Worm (Caenorhabditis elegans) whole organism, young adult: ENCODE results near the gene srv-17.

Experiments used
- B0035.1 ChIP-seq: sonication (generic microtip); optimal IDR thresholded peaks from 2 replicates; lab custom pipeline; 2016; ENCODE audit warnings: missing genetic modification characterization, mild to moderate bottlenecking, missing compliant biosample characterization, missing genotype, missing genetic modification reagents
- D2030.7 ChIP-seq: fragments of 200-800 bp; sonication (Bioruptor generic); IDR thresholded peaks from 2 replicates; pipeline ENCODE4 v1.3.6; 2022; ENCODE audit warnings: missing genetic modification reagents, missing genetic modification characterization, missing compliant biosample characterization
- F23B12.7 ChIP-seq: sonication (generic microtip); optimal IDR thresholded peaks from 2 replicates; lab custom pipeline; 2017; ENCODE audit warnings: missing genetic modification characterization, mild to moderate bottlenecking, missing compliant biosample characterization, antibody characterized with exemption, moderate library complexity; ENCODE audit not compliant: insufficient read depth
- F52B5.7 ChIP-seq: sonication (generic microtip); optimal IDR thresholded peaks from 2 replicates; lab custom pipeline; 2016; ENCODE audit warnings: mild to moderate bottlenecking, missing genetic modification characterization, missing compliant biosample characterization
- F55B11.4 ChIP-seq: sonication (generic microtip); optimal IDR thresholded peaks from 2 replicates; lab custom pipeline; 2016; ENCODE audit warnings: missing compliant biosample characterization, missing genetic modification characterization, borderline replicate concordance; ENCODE audit not compliant: insufficient read depth
- K11D2.4 ChIP-seq: fragments of 200-800 bp; sonication (Bioruptor generic); IDR thresholded peaks from 2 replicates; pipeline ENCODE4 v1.3.6; 2022; ENCODE audit warnings: missing genetic modification reagents, missing genetic modification characterization, missing compliant biosample characterization
- Y53F4B.3 ChIP-seq: fragments of 200-800 bp; sonication (Bioruptor generic); IDR thresholded peaks from 2 replicates; pipeline ENCODE4 v1.3.6; 2022; ENCODE audit warnings: missing genetic modification reagents, missing genetic modification characterization, missing compliant biosample characterization
- Y95B8A.8 ChIP-seq: fragments of 200-800 bp; sonication (Bioruptor generic); IDR thresholded peaks from 2 replicates; pipeline ENCODE4 v1.3.6; 2022; ENCODE audit warnings: missing genetic modification reagents, missing genetic modification characterization, missing compliant biosample characterization
- ama-1 ChIP-seq, 3 experiments: fragments of 150-350 bp in 1 of 3; sonication (generic microtip) in 2 of 3; optimal IDR thresholded peaks; 2 replicates each; lab custom pipeline; 2014 to 2018; ENCODE audit warnings: missing biosample characterization in 2 of 3, missing genetic modification characterization in 2 of 3, missing genetic modification reagents in 2 of 3
- atf-7 ChIP-seq: sonication (generic microtip); optimal IDR thresholded peaks from 2 replicates; lab custom pipeline; 2017; ENCODE audit warnings: mild to moderate bottlenecking, missing genetic modification characterization, missing compliant biosample characterization
- ccch-3 ChIP-seq: fragments of 200-800 bp; sonication (Bioruptor generic); optimal IDR thresholded peaks from 2 replicates; lab custom pipeline; 2018; ENCODE audit warnings: mild to moderate bottlenecking, missing genetic modification characterization, missing compliant biosample characterization
- cebp-1 ChIP-seq, 2 experiments: fragments of 200-800 bp in 1 of 2; sonication (Bioruptor generic) in 1 of 2; sonication (generic microtip) in 1 of 2; IDR thresholded peaks in 1 of 2; optimal IDR thresholded peaks in 1 of 2; 2 replicates each; pipeline versions ENCODE4 v1.3.6 to Lab custom; 2017 to 2022; ENCODE audit warnings: missing compliant biosample characterization in 2 of 2, missing genetic modification characterization in 2 of 2, mild to moderate bottlenecking in 1 of 2, missing genetic modification reagents in 1 of 2, moderate library complexity in 1 of 2
- ceh-27 ChIP-seq: fragments of 200-800 bp; sonication (Bioruptor generic); optimal IDR thresholded peaks from 2 replicates; lab custom pipeline; 2018; ENCODE audit warnings: mild to moderate bottlenecking, missing genetic modification characterization, moderate library complexity, missing compliant biosample characterization
- ceh-40 ChIP-seq: fragments of 200-800 bp; sonication (Bioruptor generic); IDR thresholded peaks from 2 replicates; pipeline ENCODE4 v1.3.6; 2022; ENCODE audit warnings: missing genetic modification characterization, missing compliant biosample characterization
- ceh-79 ChIP-seq: sonication (generic microtip); optimal IDR thresholded peaks from 2 replicates; lab custom pipeline; 2017; ENCODE audit warnings: mild to moderate bottlenecking, missing genetic modification characterization, missing compliant biosample characterization
- dox-1 ChIP-seq: fragments of 200-800 bp; sonication (Bioruptor generic); IDR thresholded peaks from 2 replicates; pipeline ENCODE4 v1.3.6; 2022; ENCODE audit warnings: missing genetic modification reagents, missing genetic modification characterization, missing compliant biosample characterization
- dpl-1 ChIP-seq: fragments of 150-350 bp; optimal IDR thresholded peaks from 2 replicates; lab custom pipeline; 2014; ENCODE audit warnings: missing biosample characterization, missing genetic modification reagents, missing genetic modification characterization
- ekl-4 ChIP-seq: fragments of 200-800 bp; sonication (Bioruptor generic); IDR thresholded peaks from 2 replicates; pipeline ENCODE4 v1.3.6; 2022; ENCODE audit warnings: missing genetic modification reagents, missing genetic modification characterization, missing compliant biosample characterization
- fkh-3 ChIP-seq: sonication (generic microtip); optimal IDR thresholded peaks from 2 replicates; lab custom pipeline; 2016; ENCODE audit warnings: mild to moderate bottlenecking, missing genetic modification characterization, missing compliant biosample characterization
- hlh-12 ChIP-seq: sonication (generic microtip); optimal IDR thresholded peaks from 2 replicates; lab custom pipeline; 2016; ENCODE audit warnings: missing genetic modification characterization, missing compliant biosample characterization
- hlh-26 ChIP-seq: fragments of 200-800 bp; sonication (Bioruptor generic); conservative IDR thresholded peaks from 2 replicates; pipeline ENCODE4 v1.3.6; 2022; ENCODE audit warnings: missing genetic modification reagents, missing genetic modification characterization, missing compliant biosample characterization
- hsf-1 ChIP-seq: fragments of 200-800 bp; sonication (Bioruptor generic); IDR thresholded peaks from 2 replicates; pipeline ENCODE4 v1.3.6; 2022; ENCODE audit warnings: missing genetic modification reagents, missing genetic modification characterization, missing compliant biosample characterization
- lin-26 ChIP-seq: fragments of 200-800 bp; sonication (Bioruptor generic); IDR thresholded peaks from 2 replicates; pipeline ENCODE4 v1.3.6; 2022; ENCODE audit warnings: missing genetic modification reagents, missing genetic modification characterization, missing compliant biosample characterization
- lin-35 ChIP-seq, 3 experiments: fragments of 150-350 bp in 2 of 3; sonication (generic microtip) in 1 of 3; optimal IDR thresholded peaks; 2 replicates each; lab custom pipeline; 2014 to 2018; ENCODE audit warnings: missing biosample characterization in 3 of 3, missing genetic modification characterization in 3 of 3, missing genetic modification reagents in 3 of 3
- lin-40 ChIP-seq: sonication (generic microtip); optimal IDR thresholded peaks from 2 replicates; lab custom pipeline; 2016; ENCODE audit warnings: missing genetic modification characterization, mild to moderate bottlenecking, missing compliant biosample characterization, missing genotype, missing genetic modification reagents
- lin-54 ChIP-seq: fragments of 200-800 bp; sonication (Bioruptor generic); optimal IDR thresholded peaks from 2 replicates; lab custom pipeline; 2018; ENCODE audit warnings: mild to moderate bottlenecking, missing genetic modification characterization, missing compliant biosample characterization
- madf-10 ChIP-seq: sonication (generic microtip); optimal IDR thresholded peaks from 2 replicates; lab custom pipeline; 2016; ENCODE audit warnings: mild to moderate bottlenecking, missing genetic modification characterization, missing compliant biosample characterization
- nfya-2 ChIP-seq: fragments of 200-800 bp; sonication (Bioruptor generic); IDR thresholded peaks from 2 replicates; pipeline ENCODE4 v1.3.6; 2022; ENCODE audit warnings: missing genetic modification reagents, missing genetic modification characterization, missing compliant biosample characterization
- nfyb-1 ChIP-seq: fragments of 200-800 bp; sonication (Bioruptor generic); IDR thresholded peaks from 2 replicates; pipeline ENCODE4 v1.3.6; 2022; ENCODE audit warnings: missing genetic modification reagents, missing genetic modification characterization, missing compliant biosample characterization
- nhr-120 ChIP-seq: fragments of 200-800 bp; sonication (Bioruptor generic); IDR thresholded peaks from 2 replicates; pipeline ENCODE4 v1.3.6; 2022; ENCODE audit warnings: missing genetic modification characterization, missing compliant biosample characterization
- nhr-90 ChIP-seq: sonication (generic microtip); optimal IDR thresholded peaks from 2 replicates; lab custom pipeline; 2016; ENCODE audit warnings: missing genotype, mild to moderate bottlenecking, missing genetic modification characterization, missing compliant biosample characterization
- pbrm-1 ChIP-seq: fragments of 200-800 bp; sonication (Bioruptor generic); IDR thresholded peaks from 2 replicates; pipeline ENCODE4 v1.3.6; 2022; ENCODE audit warnings: missing genetic modification reagents, missing genetic modification characterization, missing compliant biosample characterization
- pha-4 ChIP-seq: fragments of 150-350 bp; sonication (generic microtip); optimal IDR thresholded peaks from 2 replicates; lab custom pipeline; 2014; ENCODE audit warnings: missing biosample characterization, missing genetic modification reagents, missing genetic modification characterization
- rec-8 ChIP-seq, 2 experiments: sonication (generic microtip); optimal IDR thresholded peaks; 2 replicates each; lab custom pipeline; 2016; ENCODE audit warnings: mild to moderate bottlenecking in 2 of 2, missing genetic modification characterization in 2 of 2, missing genetic modification reagents in 2 of 2, missing genotype in 2 of 2, missing biosample characterization in 1 of 2, missing compliant biosample characterization in 1 of 2, moderate library complexity in 1 of 2
- sptf-2 ChIP-seq: fragments of 200-800 bp; sonication (Bioruptor generic); optimal IDR thresholded peaks from 2 replicates; lab custom pipeline; 2018; ENCODE audit warnings: mild to moderate bottlenecking, missing genetic modification characterization, missing compliant biosample characterization
- tbp1 ChIP-seq: fragments of 200-800 bp; sonication (Bioruptor generic); optimal IDR thresholded peaks from 2 replicates; lab custom pipeline; 2018; ENCODE audit warnings: mild to moderate bottlenecking, missing genetic modification characterization, missing compliant biosample characterization
- tbx-9 ChIP-seq: sonication (generic microtip); optimal IDR thresholded peaks from 2 replicates; lab custom pipeline; 2016; ENCODE audit warnings: borderline replicate concordance, missing genetic modification characterization, inconsistent platforms, missing compliant biosample characterization
- tlf-1 ChIP-seq: fragments of 200-800 bp; sonication (Bioruptor generic); optimal IDR thresholded peaks from 2 replicates; lab custom pipeline; 2018; ENCODE audit warnings: mild to moderate bottlenecking, missing genetic modification characterization, missing compliant biosample characterization
- unc-62 ChIP-seq: fragments of 150-350 bp; optimal IDR thresholded peaks from 2 replicates; lab custom pipeline; 2014; ENCODE audit warnings: missing biosample characterization, missing genetic modification reagents, missing genetic modification characterization
- ztf-25 ChIP-seq: fragments of 200-800 bp; sonication (Bioruptor generic); IDR thresholded peaks from 2 replicates; pipeline ENCODE4 v1.3.6; 2022; ENCODE audit warnings: missing genetic modification reagents, missing genetic modification characterization, missing compliant biosample characterization

The srv-17 gene

DNA sequence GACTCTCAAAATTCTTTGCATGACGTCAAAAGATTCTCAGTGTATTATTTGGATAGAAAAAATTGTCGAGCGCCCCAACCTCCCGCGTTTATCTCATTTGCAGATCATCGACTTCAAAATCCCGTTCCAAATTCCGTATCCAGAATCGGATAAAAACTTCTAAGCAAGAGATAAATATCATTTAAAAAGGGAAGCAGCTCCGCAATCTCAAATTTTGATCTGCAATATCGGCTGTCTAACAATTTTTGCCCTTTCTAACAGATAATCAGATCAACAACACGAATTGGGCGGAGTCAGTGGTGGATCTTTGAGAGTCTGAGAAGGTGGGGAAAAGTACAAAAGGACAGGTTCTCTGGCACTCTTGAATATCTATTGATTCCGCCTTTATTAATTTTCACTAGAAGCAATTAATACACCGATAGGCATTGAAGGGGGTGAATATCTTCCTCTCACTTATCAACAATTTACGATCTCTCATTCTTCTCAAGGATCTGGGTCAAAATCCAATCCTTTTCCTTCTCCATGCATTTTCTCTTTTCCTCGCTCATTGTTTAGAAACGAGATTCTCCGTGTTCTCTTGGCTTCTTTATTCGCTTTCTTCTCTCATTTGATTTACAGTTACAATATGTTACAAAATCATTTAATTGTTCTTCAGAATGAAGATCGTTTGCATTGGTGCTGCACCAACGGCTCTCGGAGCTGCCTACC is 15.4 kb upstream of the srv-17 start, which contains the start of gene glf-1:
Gene glf-1, plus strand, starts transcription at position 656 of the 708 bp plus-strand sequence.
- TF ChIP-seq rec-8 (tag; optimal IDR thresholded peaks at IDR 0.05; lab: Kevin White, UChicago) (no peak), pha-4 (tag; lab: Kevin White, UChicago) (no peak), hlh-26 (GFP tag; lab: Robert Waterston, UW) (no peak), hsf-1 (no peak), unc-62 (GFP tag; lab: Kevin White, UChicago) (no peak), ccch-3 (no peak), tbp1 (GFP tag; lab: Kevin White, UChicago) (no peak)

DNA sequence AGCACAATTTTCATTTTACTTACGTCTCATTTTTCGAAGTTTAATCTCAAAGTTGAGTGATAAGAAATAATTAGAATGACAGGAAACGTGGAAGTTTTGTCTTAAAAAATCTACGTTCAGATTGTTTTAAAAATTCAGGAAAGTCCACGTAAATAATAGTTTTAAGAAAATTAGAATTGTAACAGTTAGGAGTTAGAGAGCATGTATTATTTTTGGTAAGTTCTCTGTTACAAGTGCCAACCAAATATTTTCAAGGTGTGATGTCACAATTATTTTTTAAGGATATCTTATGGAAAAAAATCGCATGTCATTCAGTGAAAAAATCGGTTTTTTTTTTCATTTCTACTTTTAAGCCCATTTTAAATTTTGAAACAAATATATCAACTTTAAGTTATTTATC is 14.5 kb upstream of the srv-17 start, which contains the start of gene H04M03.11:
Gene H04M03.11, minus strand, starts transcription at position 101 of the 400 bp plus-strand sequence.
- TF ChIP-seq ceh-79 = no peak

DNA sequence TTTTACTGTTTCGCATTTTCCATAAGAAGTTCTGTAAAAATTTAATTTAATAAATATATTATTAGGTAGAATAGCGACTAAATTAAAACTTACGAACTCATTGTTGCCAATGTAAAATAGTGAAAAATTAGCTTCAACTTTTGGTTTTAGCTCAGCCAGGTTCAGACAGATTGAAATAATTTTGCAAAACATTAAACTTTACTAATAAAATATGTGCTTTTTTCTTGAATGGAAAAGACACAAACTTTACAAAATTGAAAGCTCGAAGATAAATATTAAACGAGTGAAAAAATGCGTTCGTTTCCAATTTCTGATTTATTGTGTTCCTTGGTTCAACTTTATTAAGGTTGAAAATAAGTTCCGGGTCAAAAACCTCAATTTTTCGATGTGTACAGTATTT is 9.9 kb upstream of the srv-17 start, which contains the start of gene srv-22:
Gene srv-22, minus strand, starts transcription at position 101 of the 400 bp plus-strand sequence.
- TF ChIP-seq ceh-40 (GFP tag; lab: Robert Waterston, UW) (no peak), rec-8 (tag; optimal IDR thresholded peaks at IDR 0.05; lab: Kevin White, UChicago) (no peak), ama-1 (optimal IDR thresholded peaks at IDR 0.05; lab: Kevin White, UChicago) (no peak), ama-1 (GFP tag; optimal IDR thresholded peaks at IDR 0.05; lab: Kevin White, UChicago) (no peak), tlf-1 (GFP tag; lab: Kevin White, UChicago) (no peak), pbrm-1 (GFP tag; lab: Robert Waterston, UW) (no peak), dox-1 (GFP tag; lab: Robert Waterston, UW) (no peak), fkh-3 (tag; lab: Kevin White, UChicago) (no peak), ccch-3 (no peak), D2030.7 (GFP tag; lab: Robert Waterston, UW) (no peak), lin-26 (GFP tag; lab: Robert Waterston, UW) (no peak), Y95B8A.8 (no peak), ekl-4 (GFP tag; lab: Robert Waterston, UW) (no peak), tbx-9 (tag; lab: Kevin White, UChicago) (no peak), madf-10 (tag; lab: Kevin White, UChicago) (no peak)

DNA sequence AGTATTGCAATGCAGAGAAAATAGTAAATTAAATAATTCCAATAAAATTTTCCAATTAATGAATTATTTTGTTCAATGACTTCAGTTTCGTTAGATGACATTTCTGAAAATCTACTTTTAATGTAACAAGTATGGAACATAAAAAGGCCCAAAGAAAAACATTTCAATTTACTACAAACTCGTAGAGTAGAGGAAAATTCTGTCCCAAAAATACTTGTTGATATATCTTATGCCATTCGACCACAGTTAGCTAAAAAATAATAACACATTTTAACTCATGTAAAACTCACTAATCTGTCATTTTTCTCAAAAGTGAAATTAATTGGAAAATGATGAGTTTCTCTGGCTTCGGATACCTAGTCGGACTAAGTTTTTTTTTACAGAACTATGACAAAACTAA is 7.3 kb upstream of the srv-17 start, which contains the start of gene srv-21:
Gene srv-21, minus strand, starts transcription at position 101 of the 400 bp plus-strand sequence.
- TF ChIP-seq lin-26 (GFP tag; lab: Robert Waterston, UW) (no peak), nhr-120 (GFP tag; lab: Robert Waterston, UW) (no peak), hlh-12 (tag; lab: Kevin White, UChicago) (no peak), cebp-1 (GFP tag; IDR thresholded peaks at IDR 0.05; lab: Robert Waterston, UW) (no peak), cebp-1 (tag; optimal IDR thresholded peaks at IDR 0.05; lab: Kevin White, UChicago) (no peak), nhr-90 (tag; lab: Kevin White, UChicago) (no peak), lin-54 (GFP tag; lab: Kevin White, UChicago) (no peak), dpl-1 (no peak)

DNA sequence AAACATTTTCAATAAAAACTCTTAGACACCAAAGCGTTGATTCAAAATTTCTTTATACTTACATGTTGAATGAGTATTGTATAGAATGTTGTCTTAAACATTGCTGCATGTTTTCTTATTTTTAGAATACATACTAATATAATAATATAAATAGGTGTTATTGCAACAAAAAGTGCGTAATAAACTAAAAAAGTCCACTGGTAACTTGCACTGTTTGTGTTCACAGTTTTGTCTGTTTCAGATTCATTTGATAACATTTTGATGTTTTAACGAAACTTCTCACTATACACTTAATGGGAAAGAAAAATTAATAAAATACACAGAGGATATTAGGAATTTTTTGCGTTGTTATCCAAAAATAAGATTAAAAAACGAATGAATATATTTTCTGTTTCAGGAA is 3.9 kb upstream of the srv-17 start, which contains the start of gene srv-19:
Gene srv-19, minus strand, starts transcription at position 101 of the 400 bp plus-strand sequence.
- TF ChIP-seq lin-35 (GFP tag; optimal IDR thresholded peaks at IDR 0.05; lab: Kevin White, UChicago) (no peak), F23B12.7 (tag; lab: Kevin White, UChicago) (no peak), nfyb-1 (GFP tag; lab: Robert Waterston, UW) (no peak), ceh-27 (GFP tag; lab: Kevin White, UChicago) (no peak), Y53F4B.3 (GFP tag; lab: Robert Waterston, UW) (no peak), B0035.1 (no peak), F52B5.7 (tag; lab: Kevin White, UChicago) (no peak), F55B11.4 (tag; lab: Kevin White, UChicago) (no peak), lin-40 (tag; lab: Kevin White, UChicago) (no peak), nfya-2 (GFP tag; lab: Robert Waterston, UW) (no peak), ztf-25 (GFP tag; lab: Robert Waterston, UW) (no peak), hlh-12 (tag; lab: Kevin White, UChicago) (no peak), sptf-2 (no peak), K11D2.4 (GFP tag; lab: Robert Waterston, UW) (no peak), atf-7 (no peak)
